Worm (Caenorhabditis elegans): ENCODE data around the gene C38C5.1.

DNA sequence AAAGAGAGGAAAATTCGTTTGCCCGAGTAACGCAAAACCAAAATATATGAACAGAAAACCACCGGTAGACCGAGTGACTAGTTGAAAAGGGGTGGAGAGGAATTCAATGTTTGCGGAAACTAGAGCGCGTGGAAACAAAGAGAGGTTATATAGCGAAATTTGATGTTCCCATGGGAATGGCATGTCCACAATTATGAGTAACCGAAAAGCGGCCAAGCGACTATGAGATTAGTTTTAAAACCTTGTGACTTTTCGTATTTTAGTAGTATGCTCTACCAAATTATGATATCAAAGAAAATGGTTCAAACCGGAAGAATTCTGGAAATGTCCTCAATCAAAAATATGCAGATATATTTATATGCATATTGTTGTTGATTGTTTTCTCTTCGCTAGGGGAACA lies 45.1 kb upstream of the C38C5.1 start:
- no peak for TF ChIP-seq med-1 (GFP tag; optimal IDR thresholded peaks at IDR 0.05; ENCODE audit: insufficient read depth)
- TF ChIP-seq tab-1 (GFP tag; IDR thresholded peaks at IDR 0.05) = no peak
- TF ChIP-seq ztf-23 (GFP tag; IDR thresholded peaks at IDR 0.05) = no peak
- no peak for TF ChIP-seq klf-2 (GFP tag; conservative IDR thresholded peaks at IDR 0.05)
- TF ChIP-seq ref-1 (GFP tag; conservative IDR thresholded peaks at IDR 0.05) = no peak
- TF ChIP-seq cog-1 (tag; optimal IDR thresholded peaks at IDR 0.05) = no peak
- TF ChIP-seq flt-1 (GFP tag; IDR thresholded peaks at IDR 0.05) = no peak
- TF ChIP-seq T22C8.4 (GFP tag; IDR thresholded peaks at IDR 0.05) = no peak
